Fruit fly (Drosophila melanogaster): ENCODE data around the gene CG8664.

CG8664 gene

DNA sequence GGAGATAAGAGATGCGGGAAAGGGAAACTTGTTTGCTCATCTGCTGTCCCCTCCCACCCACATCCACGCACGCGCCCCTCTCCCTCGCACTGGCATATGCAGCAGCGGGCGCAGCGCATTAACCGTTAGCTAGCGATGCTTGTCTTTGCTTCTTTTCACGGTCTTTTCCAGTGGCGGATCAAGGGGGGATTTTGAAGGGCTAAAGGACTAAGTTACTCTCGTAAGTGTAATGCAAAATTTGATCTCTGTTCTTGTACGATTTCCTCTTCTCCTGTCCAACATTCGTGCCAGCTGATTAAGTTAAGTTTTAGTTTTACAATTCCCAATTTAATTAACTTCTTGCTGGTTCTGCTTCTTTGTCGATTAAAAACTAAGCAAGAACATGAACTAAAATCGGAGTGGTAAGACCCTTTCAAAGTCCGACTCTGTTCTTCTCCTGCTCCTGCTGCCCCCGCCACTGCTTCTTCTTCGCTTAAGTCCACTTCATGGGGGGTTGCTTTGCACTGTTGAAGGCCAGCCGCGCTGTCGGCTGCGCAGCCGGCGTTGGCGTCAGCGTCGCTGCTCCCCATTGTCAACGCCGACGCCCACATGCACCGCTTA, 18.2 kb upstream of the CG8664 start (continued):
- no peak for TF ChIP-seq CG13123 (GFP tag; optimal IDR thresholded peaks at IDR 0.05)
- peak; percentile 9; the same call in 1 of the 2 replicates for TF ChIP-seq ttk (GFP tag; IDR thresholded peaks at IDR 0.05)
- TF ChIP-seq CG10147 (GFP tag; optimal IDR thresholded peaks at IDR 0.05) = peak; percentile 59
- peak; percentile 38; the same call in 1 of the 2 replicates for TF ChIP-seq CG17328 (GFP tag; IDR thresholded peaks at IDR 0.05)
- TF ChIP-seq CG17568 (GFP tag; optimal IDR thresholded peaks at IDR 0.05) = no peak
- peak; percentile 69 for TF ChIP-seq D19A (tag; optimal IDR thresholded peaks at IDR 0.05)
- TF ChIP-seq CG7839 (tag; optimal IDR thresholded peaks at IDR 0.05) = peak; percentile 73
- peak; percentile 41 for TF ChIP-seq CG30431 (GFP tag; optimal IDR thresholded peaks at IDR 0.05)
- no peak for TF ChIP-seq Sry-δ (GFP tag; optimal IDR thresholded peaks at IDR 0.05)
- TF ChIP-seq salm (tag; optimal IDR thresholded peaks at IDR 0.05) = no peak
- peak; percentile 49 for TF ChIP-seq Myb (GFP tag; optimal IDR thresholded peaks at IDR 0.05)
- peak; percentile 52 for TF ChIP-seq CG6254 (GFP tag; optimal IDR thresholded peaks at IDR 0.05)
- peak; percentile 57; the same call in 2 of the 3 replicates for TF ChIP-seq CG11093 (GFP tag; IDR thresholded peaks at IDR 0.05)
- no peak for TF ChIP-seq CG4360 (GFP tag; IDR thresholded peaks at IDR 0.05)
- TF ChIP-seq jumu (GFP tag; optimal IDR thresholded peaks at IDR 0.05) = peak; percentile 50
- TF ChIP-seq ab (GFP tag; optimal IDR thresholded peaks at IDR 0.05) = no peak
- no peak; the same call in 1 of the 2 replicates for TF ChIP-seq Rx (GFP tag; IDR thresholded peaks at IDR 0.05)
- no peak; the same call in 1 of the 2 replicates for TF ChIP-seq CG14667 (GFP tag; IDR thresholded peaks at IDR 0.05)
- no peak for TF ChIP-seq Bteb2 (GFP tag; optimal IDR thresholded peaks at IDR 0.05)

DNA sequence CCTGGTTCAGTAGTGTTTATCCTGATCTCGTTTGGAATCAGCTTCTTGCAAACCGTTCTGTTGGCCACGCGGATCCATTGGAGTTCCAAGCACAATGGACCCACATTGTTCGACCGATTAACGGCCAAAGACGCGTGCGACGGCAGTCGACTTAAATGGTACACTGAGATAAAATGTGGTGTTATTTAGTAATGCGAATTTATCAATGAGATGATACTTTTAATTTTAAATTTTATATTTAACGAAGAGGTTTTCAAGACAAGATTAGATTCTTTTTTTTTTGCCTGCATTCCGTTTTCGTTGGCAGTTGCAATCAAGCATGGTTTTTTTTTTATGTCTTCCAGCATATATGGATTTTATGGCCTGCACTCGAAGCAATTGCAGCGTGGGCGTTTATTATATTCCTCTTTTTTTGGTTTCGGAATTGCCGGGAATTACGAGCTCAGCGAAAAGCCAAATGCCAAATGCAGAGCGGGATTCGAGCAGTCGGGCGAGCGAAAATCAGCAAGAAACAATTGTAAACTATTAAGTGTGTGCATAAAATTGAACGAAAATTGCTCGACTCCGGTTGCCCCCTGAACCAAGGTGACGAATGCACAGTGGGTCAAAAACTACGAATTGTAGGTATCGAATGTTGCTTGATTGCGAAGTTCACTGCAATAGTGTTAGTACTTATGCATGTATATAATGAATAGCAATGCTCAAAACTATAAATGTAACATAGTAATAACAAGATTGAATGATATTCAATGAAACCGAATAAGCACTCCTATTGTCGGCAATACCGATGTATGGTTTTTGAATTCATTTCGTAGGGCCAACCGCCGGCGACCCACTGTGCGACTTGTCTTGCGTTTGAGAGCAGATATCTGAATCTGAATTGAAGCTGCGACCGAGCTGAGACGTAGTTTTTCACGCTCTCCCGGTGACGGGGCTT, 16.6 kb upstream of the CG8664 start:
- TF ChIP-seq Dad (GFP tag; optimal IDR thresholded peaks at IDR 0.05) (peak; percentile 10), chif (GFP tag; optimal IDR thresholded peaks at IDR 0.05) (peak; percentile 38 to 61), Gsc (GFP tag; IDR thresholded peaks at IDR 0.05) (no peak), CG4328 (GFP tag; optimal IDR thresholded peaks at IDR 0.05) (peak; percentile 40), dati (GFP tag; IDR thresholded peaks at IDR 0.05) (no peak), CG31441 (GFP tag; IDR thresholded peaks at IDR 0.05) (peak; percentile 74; the same call in 1 of the 2 replicates), CG17328 (GFP tag; IDR thresholded peaks at IDR 0.05) (peak; percentile 57), CG7987 (GFP tag; optimal IDR thresholded peaks at IDR 0.05) (no peak), Ets97D (GFP tag; optimal IDR thresholded peaks at IDR 0.05) (no peak), Fer2 (tag; optimal IDR thresholded peaks at IDR 0.05) (peak; percentile 32), sima (GFP tag; optimal IDR thresholded peaks at IDR 0.05) (no peak), pan (optimal IDR thresholded peaks at IDR 0.05) (no peak), pan (GFP tag; optimal IDR thresholded peaks at IDR 0.05 in 1 of 2, IDR thresholded peaks at IDR 0.05 in 1 of 2) (peak in 1 of 2 experiments; percentile 78), CG6765 (GFP tag; optimal IDR thresholded peaks at IDR 0.05) (peak; percentile 44), Drgx (GFP tag; IDR thresholded peaks at IDR 0.05) (peak; percentile 86), CG6791 (GFP tag; IDR thresholded peaks at IDR 0.05; ENCODE audit: partially characterized antibody) (no peak), CG31365 (tag; optimal IDR thresholded peaks at IDR 0.05) (peak; percentile 34), pita (GFP tag; optimal IDR thresholded peaks at IDR 0.05) (no peak), chm (GFP tag; IDR thresholded peaks at IDR 0.05) (peak; percentile 44; the same call in 1 of the 2 replicates), bbx (GFP tag; IDR thresholded peaks at IDR 0.05; ENCODE audit: partially characterized antibody) (no peak), CG8281 (tag; optimal IDR thresholded peaks at IDR 0.05) (peak; percentile 22), NFAT (GFP tag; IDR thresholded peaks at IDR 0.05) (peak; percentile 73), maf-S (GFP tag; optimal IDR thresholded peaks at IDR 0.05) (peak; percentile 32), Oli (tag; optimal IDR thresholded peaks at IDR 0.05) (peak; percentile 79), hb (GFP tag; IDR thresholded peaks at IDR 0.05; ENCODE audit: partially characterized antibody) (0 out of 3 replicates have a peak, but pooled peaks have one; percentile 44), lilli (GFP tag; optimal IDR thresholded peaks at IDR 0.05) (peak; percentile 73), tup (GFP tag; optimal IDR thresholded peaks at IDR 0.05) (peak; percentile 29), ssp (GFP tag; IDR thresholded peaks at IDR 0.05) (peak; percentile 24; the same call in 1 of the 2 replicates), cg (GFP tag; optimal IDR thresholded peaks at IDR 0.05) (no peak)
